Fruit fly (Drosophila melanogaster) S2 (cell line): ENCODE data around the gene CG13676.

Source experiments
- CG8478 ChIP-seq: fragments of >200 bp; optimal IDR thresholded peaks from 2 replicates; lab custom pipeline; 2018
- CTCF ChIP-seq, 2 experiments: fragments of >200 bp; optimal IDR thresholded peaks; 2 replicates each; lab custom pipeline; 2018

The CG13676 gene

dm6 chr3L:8151727-8152199, at the start of gene CG13676:
CG13676 (minus strand) TSS chr3L:8151813.
- TF ChIP-seq CTCF (optimal IDR thresholded peaks at IDR 0.05; lab: Kevin White, UChicago) (no peak), CG8478 (lab: Kevin White, UChicago) (no peak)

dm6 chr3L:8197779-8198279, 46.2 kb upstream of the CG13676 start, which contains the start of the genes UbcE2M and Dhps:
UbcE2M (minus strand) TSS chr3L:8197987.
Dhps (plus strand) TSS chr3L:8198207.
- TF ChIP-seq CTCF (optimal IDR thresholded peaks at IDR 0.05; lab: Kevin White, UChicago) (no peak), CG8478 (lab: Kevin White, UChicago) (no peak)

- TF ChIP-seq CG8478 (lab: Kevin White, UChicago) (no peak), CTCF (optimal IDR thresholded peaks at IDR 0.05; lab: Kevin White, UChicago) (no peak)
Measured at dm6 chr3L:8193016-8193415, 41.4 kb upstream of the CG13676 start, which contains the start of gene CG7387. CG7387 (minus strand) TSS chr3L:8193116.

- TF ChIP-seq CTCF (optimal IDR thresholded peaks at IDR 0.05; lab: Kevin White, UChicago) (no peak), CG8478 (lab: Kevin White, UChicago) (no peak)
Measured at dm6 chr3L:8191042-8191613, 39.5 kb upstream of the CG13676 start, which contains the start of gene MED24. MED24 (plus strand) TSS chr3L:8191270.

- no peak for TF ChIP-seq CG8478 (lab: Kevin White, UChicago)
- TF ChIP-seq CTCF (optimal IDR thresholded peaks at IDR 0.05; lab: Kevin White, UChicago) = no peak
Measured at dm6 chr3L:8189234-8189633, 37.6 kb upstream of the CG13676 start.

dm6 chr3L:8187397-8187811, 35.8 kb upstream of the CG13676 start:
- TF ChIP-seq CTCF (optimal IDR thresholded peaks at IDR 0.05; lab: Kevin White, UChicago) (no peak), CG8478 (lab: Kevin White, UChicago) (no peak)

- TF ChIP-seq CTCF (optimal IDR thresholded peaks at IDR 0.05; lab: Kevin White, UChicago) (peak in 1 of 2 experiments; percentile 14), CG8478 (lab: Kevin White, UChicago) (no peak)
Measured at dm6 chr3L:8186627-8187396, 35.2 kb upstream of the CG13676 start, which contains the start of the genes ERR and Atg18a. ERR (minus strand) TSS chr3L:8186671. Atg18a (plus strand) TSS chr3L:8186857.

- no peak for TF ChIP-seq CG8478 (lab: Kevin White, UChicago)
- TF ChIP-seq CTCF (optimal IDR thresholded peaks at IDR 0.05; lab: Kevin White, UChicago) = no peak
Measured at dm6 chr3L:8185263-8186227, 33.9 kb upstream of the CG13676 start.

dm6 chr3L:8180464-8181137, 29.0 kb upstream of the CG13676 start, which contains the start of the genes mthl7 and Uxs:
mthl7 (minus strand) TSS chr3L:8180514.
Uxs (plus strand) TSS chr3L:8180923.
- TF ChIP-seq CTCF (optimal IDR thresholded peaks at IDR 0.05; lab: Kevin White, UChicago) (no peak), CG8478 (lab: Kevin White, UChicago) (no peak)

- no peak for TF ChIP-seq CTCF (optimal IDR thresholded peaks at IDR 0.05; lab: Kevin White, UChicago)
- no peak for TF ChIP-seq CG8478 (lab: Kevin White, UChicago)
Measured at dm6 chr3L:8177795-8178564, 26.4 kb upstream of the CG13676 start, which contains the start of gene Nmt. Nmt (minus strand) TSS chr3L:8178429.

dm6 chr3L:8175818-8176217, 24.2 kb upstream of the CG13676 start, which contains the start of gene RecQ4:
RecQ4 (minus strand) TSS chr3L:8175978.
- TF ChIP-seq CTCF (optimal IDR thresholded peaks at IDR 0.05; lab: Kevin White, UChicago) (no peak), CG8478 (lab: Kevin White, UChicago) (no peak)

- TF ChIP-seq CG8478 (lab: Kevin White, UChicago) (no peak), CTCF (optimal IDR thresholded peaks at IDR 0.05; lab: Kevin White, UChicago) (no peak)
Measured at dm6 chr3L:8165436-8165835, 13.8 kb upstream of the CG13676 start, which contains the start of gene CG13675. CG13675 (minus strand) TSS chr3L:8165518.
